Fruit fly (Drosophila melanogaster) whole organism, embryonic: ENCODE results near the gene Piezo.

Source experiments
- Bdp1 ChIP-seq: fragments of 200-800 bp; sonication (Bioruptor generic); optimal IDR thresholded peaks from 3 replicates; lab custom pipeline; 2016; ENCODE audit warnings: missing biosample characterization, missing genetic modification characterization
- CG10366 ChIP-seq: fragments of 200-800 bp; sonication (Bioruptor generic); IDR thresholded peaks from 2 replicates; pipeline ENCODE4 v1.3.6; 2022; ENCODE audit warnings: missing biosample characterization, missing genetic modification characterization
- CG11085 ChIP-seq: fragments of 200-800 bp; sonication (Bioruptor generic); IDR thresholded peaks from 2 replicates; pipeline ENCODE4 v1.3.6; 2022; ENCODE audit warnings: missing biosample characterization, missing genetic modification characterization
- CG11560 ChIP-seq: fragments of 200-800 bp; sonication (Bioruptor generic); IDR thresholded peaks from 3 replicates; pipeline ENCODE4 v1.3.6; 2022; ENCODE audit warnings: missing biosample characterization, missing genetic modification characterization
- CG12071 ChIP-seq: fragments of 200-800 bp; sonication (Bioruptor generic); optimal IDR thresholded peaks from 3 replicates; lab custom pipeline; 2018; ENCODE audit warnings: missing biosample characterization, mild to moderate bottlenecking, missing genetic modification characterization
- CG12744 ChIP-seq: fragments of 200-800 bp; sonication (Bioruptor generic); optimal IDR thresholded peaks from 2 replicates; lab custom pipeline; 2016; ENCODE audit warnings: missing biosample characterization, missing genetic modification characterization
- CG13775 ChIP-seq: fragments of 200-800 bp; sonication (Bioruptor generic); optimal IDR thresholded peaks from 3 replicates; lab custom pipeline; 2017; ENCODE audit warnings: missing biosample characterization, mild to moderate bottlenecking, missing genetic modification characterization
- CG14050 ChIP-seq: fragments of 200-800 bp; sonication (Bioruptor generic); IDR thresholded peaks from 3 replicates; pipeline ENCODE4 v1.3.6; 2022; ENCODE audit warnings: missing biosample characterization, missing genetic modification characterization
- CG1832 ChIP-seq: fragments of 200-800 bp; sonication (Bioruptor generic); optimal IDR thresholded peaks from 2 replicates; lab custom pipeline; 2017; ENCODE audit warnings: missing biosample characterization, mild to moderate bottlenecking, missing genetic modification characterization, inconsistent platforms
- CG2202 ChIP-seq: fragments of 200-800 bp; sonication (Bioruptor generic); optimal IDR thresholded peaks from 2 replicates; lab custom pipeline; 2018; ENCODE audit warnings: missing biosample characterization, mild to moderate bottlenecking, missing genetic modification characterization
- CG4730 ChIP-seq: fragments of 200-800 bp; sonication (Bioruptor generic); IDR thresholded peaks from 2 replicates; pipeline ENCODE4 v1.3.6; 2022; ENCODE audit warnings: missing biosample characterization, missing genetic modification characterization
- CG6689 ChIP-seq: fragments of 200-800 bp; sonication (Bioruptor generic); IDR thresholded peaks from 2 replicates; pipeline ENCODE4 v1.3.6; 2022; ENCODE audit warnings: missing biosample characterization, missing genetic modification characterization
- CG6854 ChIP-seq: fragments of 200-800 bp; sonication (Bioruptor generic); optimal IDR thresholded peaks from 3 replicates; lab custom pipeline; 2017; ENCODE audit warnings: missing biosample characterization, mild to moderate bottlenecking, missing genetic modification characterization
- CG7556 ChIP-seq: fragments of 200-800 bp; sonication (Bioruptor generic); optimal IDR thresholded peaks from 2 replicates; lab custom pipeline; 2017; ENCODE audit warnings: missing biosample characterization, mild to moderate bottlenecking, missing genetic modification characterization
- CG7928 ChIP-seq: fragments of 200-800 bp; sonication (Bioruptor generic); optimal IDR thresholded peaks from 2 replicates; lab custom pipeline; 2017; ENCODE audit warnings: missing biosample characterization, mild to moderate bottlenecking, missing genetic modification characterization
- Dek ChIP-seq: fragments of 200-800 bp; sonication (Bioruptor generic); optimal IDR thresholded peaks from 3 replicates; lab custom pipeline; 2019; ENCODE audit warnings: missing biosample characterization, mild to moderate bottlenecking, missing genetic modification characterization, moderate library complexity
- Doc2 ChIP-seq: fragments of 200-800 bp; sonication (Bioruptor generic); IDR thresholded peaks from 2 replicates; pipeline ENCODE4 v1.3.6; 2022; ENCODE audit warnings: missing biosample characterization, missing genetic modification characterization
- E2f1 ChIP-seq: fragments of 200-800 bp; sonication (Bioruptor generic); IDR thresholded peaks from 2 replicates; pipeline ENCODE4 v1.3.6; 2022; ENCODE audit warnings: missing biosample characterization, missing genetic modification characterization
- E2f2 ChIP-seq: fragments of 200-800 bp; sonication (Bioruptor generic); IDR thresholded peaks from 2 replicates; pipeline ENCODE4 v1.3.6; 2022; ENCODE audit warnings: missing biosample characterization, missing genetic modification characterization
- Fer1 ChIP-seq: fragments of 200-800 bp; sonication (Bioruptor generic); optimal IDR thresholded peaks from 2 replicates; lab custom pipeline; 2017; ENCODE audit warnings: missing biosample characterization, mild to moderate bottlenecking, missing genetic modification characterization
- MESR4 ChIP-seq: fragments of 200-800 bp; sonication (Bioruptor generic); optimal IDR thresholded peaks from 2 replicates; lab custom pipeline; 2018; ENCODE audit warnings: missing biosample characterization, mild to moderate bottlenecking, missing genetic modification characterization, moderate library complexity
- Meics ChIP-seq: fragments of 200-800 bp; sonication (Bioruptor generic); optimal IDR thresholded peaks from 2 replicates; lab custom pipeline; 2017; ENCODE audit warnings: missing biosample characterization, mild to moderate bottlenecking, missing genetic modification characterization
- NFAT ChIP-seq: fragments of 200-800 bp; sonication (Bioruptor generic); IDR thresholded peaks from 2 replicates; pipeline ENCODE4 v1.3.6; 2022; ENCODE audit warnings: missing biosample characterization, missing genetic modification characterization
- NK7.1 ChIP-seq: fragments of 200-800 bp; sonication (Bioruptor generic); optimal IDR thresholded peaks from 3 replicates; lab custom pipeline; 2016; ENCODE audit warnings: missing biosample characterization, missing genetic modification characterization
- Poxn ChIP-seq: fragments of 200-800 bp; sonication (Bioruptor generic); IDR thresholded peaks from 2 replicates; pipeline ENCODE4 v1.3.6; 2022; ENCODE audit warnings: missing biosample characterization, missing genetic modification characterization
- Sox100B ChIP-seq: fragments of 200-800 bp; sonication (Bioruptor generic); optimal IDR thresholded peaks from 3 replicates; lab custom pipeline; 2018; ENCODE audit warnings: missing biosample characterization, mild to moderate bottlenecking, missing genetic modification characterization
- Ssrp ChIP-seq: fragments of 200-800 bp; sonication (Bioruptor generic); optimal IDR thresholded peaks from 2 replicates; lab custom pipeline; 2018; ENCODE audit warnings: missing biosample characterization, mild to moderate bottlenecking, missing genetic modification characterization, moderate library complexity
- Trl ChIP-seq, 3 experiments: fragments of >200 bp in 2 of 3; fragments of 200-800 bp in 1 of 3; sonication (Bioruptor generic) in 1 of 3; optimal IDR thresholded peaks; 2 replicates in 1 of 3; 3 replicates in 2 of 3; lab custom pipeline; 2016 to 2017; ENCODE audit warnings: missing biosample characterization in 1 of 3, missing genetic modification characterization in 1 of 3
- YL-1 ChIP-seq: fragments of 200-800 bp; sonication (Bioruptor generic); optimal IDR thresholded peaks from 3 replicates; lab custom pipeline; 2017; ENCODE audit warnings: missing biosample characterization, mild to moderate bottlenecking, missing genetic modification characterization
- al ChIP-seq: fragments of 200-800 bp; sonication (Bioruptor generic); IDR thresholded peaks from 2 replicates; pipeline ENCODE4 v1.3.6; 2022; ENCODE audit warnings: missing biosample characterization, missing genetic modification characterization
- amos ChIP-seq: fragments of 200-800 bp; sonication (Bioruptor generic); IDR thresholded peaks from 2 replicates; pipeline ENCODE4 v1.3.6; 2022; ENCODE audit warnings: missing biosample characterization, missing genetic modification characterization; ENCODE audit not compliant: partially characterized antibody
- ase ChIP-seq: fragments of 200-800 bp; sonication (Bioruptor generic); IDR thresholded peaks from 3 replicates; pipeline ENCODE4 v1.3.6; 2022; ENCODE audit warnings: missing biosample characterization, missing genetic modification characterization
- bowl ChIP-seq: fragments of 200-800 bp; sonication (Bioruptor generic); IDR thresholded peaks from 2 replicates; pipeline ENCODE4 v1.3.6; 2022; ENCODE audit warnings: missing biosample characterization, missing genetic modification characterization
- bsh ChIP-seq, 2 experiments: fragments of 200-800 bp; sonication (Bioruptor generic); optimal IDR thresholded peaks; 2 replicates each; lab custom pipeline; 2017 to 2018; ENCODE audit warnings: mild to moderate bottlenecking in 2 of 2, missing biosample characterization in 2 of 2, missing genetic modification characterization in 2 of 2, moderate library complexity in 1 of 2
- dimm ChIP-seq: fragments of 200-800 bp; sonication (Bioruptor generic); IDR thresholded peaks from 2 replicates; pipeline ENCODE4 v1.3.6; 2022; ENCODE audit warnings: missing biosample characterization, missing genetic modification characterization
- gcm ChIP-seq: fragments of 200-800 bp; sonication (Bioruptor generic); optimal IDR thresholded peaks from 2 replicates; lab custom pipeline; 2019; ENCODE audit warnings: missing biosample characterization, mild to moderate bottlenecking, missing genetic modification characterization, moderate library complexity
- hb ChIP-seq: fragments of 200-800 bp; sonication (Bioruptor generic); IDR thresholded peaks from 3 replicates; pipeline ENCODE4 v1.3.6; 2022; ENCODE audit warnings: missing biosample characterization, missing genetic modification characterization; ENCODE audit not compliant: partially characterized antibody
- jing ChIP-seq: fragments of 200-800 bp; sonication (Bioruptor generic); optimal IDR thresholded peaks from 2 replicates; lab custom pipeline; 2018; ENCODE audit warnings: missing biosample characterization, mild to moderate bottlenecking, missing genetic modification characterization
- mam ChIP-seq: fragments of 200-800 bp; sonication (Bioruptor generic); optimal IDR thresholded peaks from 3 replicates; lab custom pipeline; 2016; ENCODE audit warnings: missing biosample characterization, missing genetic modification characterization
- nau ChIP-seq: fragments of 200-800 bp; sonication (Bioruptor generic); optimal IDR thresholded peaks from 3 replicates; lab custom pipeline; 2017; ENCODE audit warnings: missing biosample characterization, mild to moderate bottlenecking, missing genetic modification characterization, missing genetic modification reagents
- odd ChIP-seq: fragments of 200-800 bp; sonication (Bioruptor generic); optimal IDR thresholded peaks from 2 replicates; lab custom pipeline; 2017; ENCODE audit warnings: missing biosample characterization, mild to moderate bottlenecking, missing genetic modification characterization
- org-1 ChIP-seq: fragments of 200-800 bp; sonication (Bioruptor generic); optimal IDR thresholded peaks from 2 replicates; lab custom pipeline; 2017; ENCODE audit warnings: missing biosample characterization, missing genetic modification characterization
- pzg ChIP-seq: fragments of 200-800 bp; sonication (Bioruptor generic); optimal IDR thresholded peaks from 3 replicates; lab custom pipeline; 2018; ENCODE audit warnings: missing biosample characterization, mild to moderate bottlenecking, missing genetic modification characterization, moderate library complexity
- row ChIP-seq: fragments of 200-800 bp; sonication (Bioruptor generic); IDR thresholded peaks from 3 replicates; pipeline ENCODE4 v1.3.6; 2022; ENCODE audit warnings: missing biosample characterization, missing genetic modification characterization
- scrt ChIP-seq: fragments of 200-800 bp; sonication (Bioruptor generic); optimal IDR thresholded peaks from 2 replicates; lab custom pipeline; 2018; ENCODE audit warnings: missing biosample characterization, mild to moderate bottlenecking, missing genetic modification characterization, moderate library complexity
- sens-2 ChIP-seq: fragments of 200-800 bp; sonication (Bioruptor generic); IDR thresholded peaks from 2 replicates; pipeline ENCODE4 v1.3.6; 2022; ENCODE audit warnings: missing biosample characterization, missing genetic modification characterization
- slbo ChIP-seq: fragments of 200-800 bp; sonication (Bioruptor generic); IDR thresholded peaks from 2 replicates; pipeline ENCODE4 v1.3.6; 2022; ENCODE audit warnings: missing biosample characterization, missing genetic modification characterization
- stc ChIP-seq: fragments of 200-800 bp; sonication (Bioruptor generic); IDR thresholded peaks from 2 replicates; pipeline ENCODE4 v1.3.6; 2022; ENCODE audit warnings: missing biosample characterization, missing genetic modification characterization
- vnd ChIP-seq: fragments of 200-800 bp; sonication (Bioruptor generic); IDR thresholded peaks from 3 replicates; pipeline ENCODE4 v1.3.6; 2022; ENCODE audit warnings: missing biosample characterization, missing genetic modification characterization; ENCODE audit not compliant: partially characterized antibody
- zen2 ChIP-seq: fragments of 200-800 bp; sonication (Bioruptor generic); IDR thresholded peaks from 3 replicates; pipeline ENCODE4 v1.3.6; 2022; ENCODE audit warnings: missing biosample characterization, missing genetic modification characterization; ENCODE audit not compliant: partially characterized antibody

Piezo gene

dm6 chr2L:8159498-8159897, 3.4 kb upstream of the Piezo start, which contains the start of the genes PAPLA1 and Rbsn-5 (continued):
- peak; percentile 82 for TF ChIP-seq CG12071 (GFP tag; lab: Kevin White, UChicago)
- peak; percentile 98 for TF ChIP-seq mam (GFP tag; lab: Kevin White, UChicago)
- TF ChIP-seq CG1832 (GFP tag; lab: Kevin White, UChicago): no peak
- TF ChIP-seq CG11085 (GFP tag; lab: Robert Waterston, UW): peak; percentile 91
- peak; percentile 5; the same call in 1 of the 2 replicates for TF ChIP-seq amos (GFP tag; lab: Robert Waterston, UW)
- peak; percentile 73 for TF ChIP-seq dimm
- TF ChIP-seq zen2: no peak
- 0 out of 2 replicates have a peak, but pooled peaks have one; percentile 59 for TF ChIP-seq Doc2
- TF ChIP-seq CG10366 (GFP tag; lab: Robert Waterston, UW): peak; percentile 90
- peak; percentile 73 for TF ChIP-seq YL-1 (GFP tag; lab: Kevin White, UChicago)
- TF ChIP-seq row (GFP tag; lab: Robert Waterston, UW): peak; percentile 97
- peak; percentile 84 for TF ChIP-seq CG14050 (GFP tag; lab: Robert Waterston, UW)
- TF ChIP-seq org-1: peak; percentile 86
- TF ChIP-seq Poxn (GFP tag; lab: Robert Waterston, UW): peak; percentile 66
- peak; percentile 87 for TF ChIP-seq CG7556 (GFP tag; lab: Kevin White, UChicago)
- TF ChIP-seq CG4730 (GFP tag; lab: Robert Waterston, UW): peak; percentile 88
- TF ChIP-seq CG12744 (GFP tag; lab: Kevin White, UChicago): peak; percentile 89
- peak; percentile 100 for TF ChIP-seq CG7928 (GFP tag; lab: Kevin White, UChicago)
- TF ChIP-seq bowl (GFP tag; lab: Robert Waterston, UW): peak; percentile 69
- peak; percentile 92 for TF ChIP-seq Dek
- TF ChIP-seq Trl (optimal IDR thresholded peaks at IDR 0.05; lab: Kevin White, UChicago): no peak
- peak; percentile 97 for TF ChIP-seq Trl (GFP tag; optimal IDR thresholded peaks at IDR 0.05; lab: Kevin White, UChicago)
- peak; percentile 90 for TF ChIP-seq E2f1 (GFP tag; lab: Robert Waterston, UW)
- peak; percentile 84 for TF ChIP-seq gcm (GFP tag; lab: Kevin White, UChicago)
- TF ChIP-seq E2f2 (GFP tag; lab: Robert Waterston, UW): peak; percentile 72
- TF ChIP-seq al: peak; percentile 93
- TF ChIP-seq NK7.1 (GFP tag; lab: Kevin White, UChicago): peak; percentile 77
- peak; percentile 75 for TF ChIP-seq sens-2 (GFP tag; lab: Robert Waterston, UW)
- peak; percentile 90 for TF ChIP-seq NFAT (GFP tag; lab: Robert Waterston, UW)
- peak; percentile 82 to 95 for TF ChIP-seq bsh (GFP tag; optimal IDR thresholded peaks at IDR 0.05; lab: Kevin White, UChicago)
- peak; percentile 93 for TF ChIP-seq CG6689 (GFP tag; lab: Robert Waterston, UW)
- TF ChIP-seq odd (GFP tag; lab: Kevin White, UChicago): peak; percentile 79
- peak; percentile 91 for TF ChIP-seq Meics (GFP tag; lab: Kevin White, UChicago)
- peak; percentile 83 for TF ChIP-seq jing (GFP tag; lab: Kevin White, UChicago)
- TF ChIP-seq CG2202 (tag; lab: Kevin White, UChicago): peak; percentile 79
- TF ChIP-seq ase: peak; percentile 82
- peak; percentile 79; the same call in 2 of the 3 replicates for TF ChIP-seq CG11560 (tag; lab: Robert Waterston, UW)
- peak; percentile 78 for TF ChIP-seq nau (GFP tag; lab: Kevin White, UChicago)
- peak; percentile 93 for TF ChIP-seq Fer1 (GFP tag; lab: Kevin White, UChicago)
- TF ChIP-seq CG13775 (GFP tag; lab: Kevin White, UChicago): peak; percentile 92
- peak; percentile 97 for TF ChIP-seq slbo
- TF ChIP-seq hb: no peak
- peak; percentile 83 for TF ChIP-seq Sox100B (GFP tag; lab: Kevin White, UChicago)
- peak; percentile 82 for TF ChIP-seq pzg (GFP tag; lab: Kevin White, UChicago)
- peak; percentile 59 for TF ChIP-seq MESR4 (GFP tag; lab: Kevin White, UChicago)
- TF ChIP-seq CG6854 (GFP tag; lab: Kevin White, UChicago): peak; percentile 77
- TF ChIP-seq scrt: peak; percentile 86
- TF ChIP-seq vnd (GFP tag; lab: Robert Waterston, UW): no peak
- TF ChIP-seq Ssrp (tag; lab: Kevin White, UChicago): peak; percentile 92
- peak; percentile 85 for TF ChIP-seq stc (GFP tag; lab: Robert Waterston, UW)
- TF ChIP-seq Bdp1 (GFP tag; lab: Kevin White, UChicago): peak; percentile 89
